Fruit fly (Drosophila melanogaster): ENCODE results near the gene up.

up gene

DNA sequence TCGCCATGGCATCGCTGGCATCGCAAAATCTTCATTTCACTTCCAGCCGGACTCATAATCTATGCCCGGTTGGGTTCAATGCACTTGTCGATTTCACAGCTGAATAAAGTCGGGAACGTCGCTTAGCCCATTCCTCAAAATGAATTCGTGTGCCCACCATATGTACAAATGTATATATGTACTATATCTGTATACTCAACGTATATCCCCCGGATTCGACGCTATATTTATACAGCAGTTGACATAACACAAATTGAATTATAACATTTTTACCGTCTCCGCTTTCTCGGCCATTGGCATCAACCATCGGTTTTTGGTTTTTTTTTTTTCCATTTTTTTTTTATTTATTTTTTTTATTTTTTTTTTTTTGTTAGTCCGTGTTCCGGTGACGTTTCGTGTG is 32.1 kb downstream of the up start (continued):
- TF ChIP-seq sqz (GFP tag; optimal IDR thresholded peaks at IDR 0.05) (peak; percentile 20), CG12659 (GFP tag; optimal IDR thresholded peaks at IDR 0.05) (peak; percentile 1), ATbp (GFP tag; optimal IDR thresholded peaks at IDR 0.05) (peak; percentile 70), Sin3A (optimal IDR thresholded peaks at IDR 0.05) (no peak), CG5180 (GFP tag; optimal IDR thresholded peaks at IDR 0.05) (peak; percentile 10), Bdp1 (GFP tag; optimal IDR thresholded peaks at IDR 0.05) (peak; percentile 1), bsh (GFP tag; optimal IDR thresholded peaks at IDR 0.05) (peak in 1 of 2 experiments; percentile 32), CG34422 (GFP tag; IDR thresholded peaks at IDR 0.05) (no peak), HHEX (GFP tag; optimal IDR thresholded peaks at IDR 0.05) (peak; percentile 33), Hmr (GFP tag; optimal IDR thresholded peaks at IDR 0.05) (peak; percentile 52), kni (GFP tag; optimal IDR thresholded peaks at IDR 0.05) (peak; percentile 45), CG6765 (GFP tag; optimal IDR thresholded peaks at IDR 0.05) (no peak), CG7987 (GFP tag; optimal IDR thresholded peaks at IDR 0.05) (peak; percentile 5), lab (GFP tag; optimal IDR thresholded peaks at IDR 0.05) (peak; percentile 56), NFAT (GFP tag; IDR thresholded peaks at IDR 0.05) (no peak), ara (GFP tag; IDR thresholded peaks at IDR 0.05) (no peak; the same call in 1 of the 2 replicates), CG4328 (GFP tag; optimal IDR thresholded peaks at IDR 0.05) (peak; percentile 39), CG13296 (GFP tag; optimal IDR thresholded peaks at IDR 0.05) (peak; percentile 22), fd96Cb (tag; optimal IDR thresholded peaks at IDR 0.05) (no peak), cwo (GFP tag; optimal IDR thresholded peaks at IDR 0.05) (peak; percentile 9), CG18599 (GFP tag; optimal IDR thresholded peaks at IDR 0.05) (peak; percentile 61), pum (GFP tag; optimal IDR thresholded peaks at IDR 0.05) (no peak), CG10209 (GFP tag; optimal IDR thresholded peaks at IDR 0.05) (peak; percentile 21), CG2678 (tag; optimal IDR thresholded peaks at IDR 0.05) (peak; percentile 38), Hey (tag; optimal IDR thresholded peaks at IDR 0.05) (no peak), hb (GFP tag; IDR thresholded peaks at IDR 0.05; ENCODE audit: partially characterized antibody) (no peak), Sox100B (GFP tag; optimal IDR thresholded peaks at IDR 0.05) (peak; percentile 10), CG13424 (tag; optimal IDR thresholded peaks at IDR 0.05) (peak; percentile 15), CG14014 (GFP tag; IDR thresholded peaks at IDR 0.05) (peak; percentile 56; the same call in 1 of the 2 replicates), CG17359 (tag; optimal IDR thresholded peaks at IDR 0.05) (peak; percentile 44), CG15514 (GFP tag; optimal IDR thresholded peaks at IDR 0.05) (peak; percentile 34), mam (GFP tag; optimal IDR thresholded peaks at IDR 0.05) (no peak), sc (optimal IDR thresholded peaks at IDR 0.05) (no peak), sc (GFP tag; optimal IDR thresholded peaks at IDR 0.05) (no peak), CG12769 (tag; optimal IDR thresholded peaks at IDR 0.05) (peak; percentile 48), sob (GFP tag; IDR thresholded peaks at IDR 0.05) (0 out of 2 replicates have a peak, but pooled peaks have one; percentile 25), Sox102F (GFP tag; optimal IDR thresholded peaks at IDR 0.05) (peak; percentile 6), CG11456 (GFP tag; IDR thresholded peaks at IDR 0.05) (no peak), row (GFP tag; IDR thresholded peaks at IDR 0.05) (no peak), CG1529 (GFP tag; optimal IDR thresholded peaks at IDR 0.05) (no peak), odd (GFP tag; optimal IDR thresholded peaks at IDR 0.05) (peak; percentile 7), prd (optimal IDR thresholded peaks at IDR 0.05) (no peak), prd (GFP tag; IDR thresholded peaks at IDR 0.05) (no peak), CG8290 (GFP tag; optimal IDR thresholded peaks at IDR 0.05) (no peak), CG8290 (tag; optimal IDR thresholded peaks at IDR 0.05) (peak in 1 of 2 experiments; percentile 63), inv (GFP tag; IDR thresholded peaks at IDR 0.05; ENCODE audit: partially characterized antibody) (no peak), tna (GFP tag; IDR thresholded peaks at IDR 0.05; ENCODE audit: partially characterized antibody) (no peak), CG12071 (GFP tag; optimal IDR thresholded peaks at IDR 0.05) (peak; percentile 40), CG7372 (GFP tag; IDR thresholded peaks at IDR 0.05) (no peak), wek (GFP tag; optimal IDR thresholded peaks at IDR 0.05) (peak; percentile 30)
